Fruit fly (Drosophila melanogaster) whole organism, embryonic: Measurements from ENCODE around the gene ea.

Experiments used
- Antp ChIP-seq: fragments of 200-800 bp; sonication (Bioruptor generic); optimal IDR thresholded peaks from 3 replicates; lab custom pipeline; 2016; ENCODE audit warnings: missing biosample characterization, missing genetic modification characterization
- CG10209 ChIP-seq: fragments of 200-800 bp; sonication (Bioruptor generic); optimal IDR thresholded peaks from 3 replicates; lab custom pipeline; 2017; ENCODE audit warnings: missing biosample characterization, mild to moderate bottlenecking, missing genetic modification characterization, missing genetic modification reagents
- CG10654 ChIP-seq: fragments of 200-800 bp; sonication (Bioruptor generic); optimal IDR thresholded peaks from 2 replicates; lab custom pipeline; 2016; ENCODE audit warnings: missing biosample characterization, missing genetic modification characterization
- CG11504 ChIP-seq: fragments of 200-800 bp; sonication (Bioruptor generic); optimal IDR thresholded peaks from 3 replicates; lab custom pipeline; 2019; ENCODE audit warnings: missing biosample characterization, mild to moderate bottlenecking, missing genetic modification characterization, moderate library complexity
- CG12219 ChIP-seq: fragments of 200-800 bp; sonication (Bioruptor generic); optimal IDR thresholded peaks from 3 replicates; lab custom pipeline; 2018; ENCODE audit warnings: missing biosample characterization, mild to moderate bottlenecking, missing genetic modification characterization
- CG12391 ChIP-seq: fragments of 200-800 bp; sonication (Bioruptor generic); optimal IDR thresholded peaks from 3 replicates; lab custom pipeline; 2018; ENCODE audit warnings: missing biosample characterization, mild to moderate bottlenecking, missing genetic modification characterization, moderate library complexity
- CG12769 ChIP-seq: fragments of 200-800 bp; sonication (Bioruptor generic); optimal IDR thresholded peaks from 2 replicates; lab custom pipeline; 2019; ENCODE audit warnings: missing biosample characterization, mild to moderate bottlenecking, missing genetic modification characterization, moderate library complexity
- CG13123 ChIP-seq: fragments of 200-800 bp; sonication (Bioruptor generic); optimal IDR thresholded peaks from 2 replicates; lab custom pipeline; 2016; ENCODE audit warnings: missing biosample characterization, missing genetic modification characterization
- CG13424 ChIP-seq: fragments of 200-800 bp; sonication (Bioruptor generic); optimal IDR thresholded peaks from 2 replicates; lab custom pipeline; 2019; ENCODE audit warnings: missing biosample characterization, mild to moderate bottlenecking, missing genetic modification characterization, moderate library complexity
- CG1647 ChIP-seq: fragments of 200-800 bp; sonication (Bioruptor generic); optimal IDR thresholded peaks from 3 replicates; lab custom pipeline; 2016; ENCODE audit warnings: missing biosample characterization, missing genetic modification characterization
- CG16813 ChIP-seq: fragments of 200-800 bp; sonication (Bioruptor generic); IDR thresholded peaks from 3 replicates; pipeline ENCODE4 v1.3.6; 2022; ENCODE audit warnings: missing biosample characterization, missing genetic modification characterization; ENCODE audit not compliant: partially characterized antibody
- CG18011 ChIP-seq: fragments of 200-800 bp; sonication (Bioruptor generic); optimal IDR thresholded peaks from 2 replicates; lab custom pipeline; 2017; ENCODE audit warnings: missing biosample characterization, missing genetic modification characterization, mild to moderate bottlenecking, moderate library complexity, missing genotype
- CG2678 ChIP-seq: fragments of 200-800 bp; sonication (Bioruptor generic); optimal IDR thresholded peaks from 3 replicates; lab custom pipeline; 2019; ENCODE audit warnings: missing biosample characterization, mild to moderate bottlenecking, missing genetic modification characterization, moderate library complexity
- CG31365 ChIP-seq: fragments of 200-800 bp; sonication (Bioruptor generic); optimal IDR thresholded peaks from 2 replicates; lab custom pipeline; 2018; ENCODE audit warnings: missing biosample characterization, mild to moderate bottlenecking, missing genetic modification characterization
- CG33557 ChIP-seq: fragments of 200-800 bp; sonication (Bioruptor generic); optimal IDR thresholded peaks from 2 replicates; lab custom pipeline; 2019; ENCODE audit warnings: missing biosample characterization, mild to moderate bottlenecking, missing genetic modification characterization, moderate library complexity
- CG3847 ChIP-seq: fragments of 200-800 bp; sonication (Bioruptor generic); IDR thresholded peaks from 2 replicates; pipeline ENCODE4 v1.3.6; 2022; ENCODE audit warnings: missing biosample characterization, missing genetic modification characterization
- CG3995 ChIP-seq: fragments of 200-800 bp; sonication (Bioruptor generic); optimal IDR thresholded peaks from 3 replicates; lab custom pipeline; 2016; ENCODE audit warnings: missing biosample characterization, missing genetic modification characterization
- CG4360 ChIP-seq: fragments of 200-800 bp; sonication (Bioruptor generic); IDR thresholded peaks from 2 replicates; pipeline ENCODE4 v1.3.6; 2022; ENCODE audit warnings: missing biosample characterization, missing genetic modification characterization
- CG4854 ChIP-seq: fragments of 200-800 bp; sonication (Bioruptor generic); optimal IDR thresholded peaks from 2 replicates; lab custom pipeline; 2016; ENCODE audit warnings: missing biosample characterization, missing genetic modification characterization, inconsistent platforms
- CTCF ChIP-seq: fragments of 200-800 bp; sonication (Bioruptor generic); optimal IDR thresholded peaks from 2 replicates; lab custom pipeline; 2017; ENCODE audit warnings: missing biosample characterization, mild to moderate bottlenecking, missing genetic modification characterization, moderate library complexity
- D19B ChIP-seq: fragments of 200-800 bp; sonication (Bioruptor generic); optimal IDR thresholded peaks from 2 replicates; lab custom pipeline; 2017; ENCODE audit warnings: missing biosample characterization, mild to moderate bottlenecking, missing genetic modification characterization
- Dad ChIP-seq: fragments of 200-800 bp; sonication (Bioruptor generic); optimal IDR thresholded peaks from 3 replicates; lab custom pipeline; 2016; ENCODE audit warnings: missing biosample characterization, missing genetic modification characterization
- Dfd ChIP-seq, 2 experiments: fragments of >200 bp; optimal IDR thresholded peaks; 2 replicates each; lab custom pipeline; 2017; ENCODE audit warnings: missing biosample characterization in 2 of 2, missing genetic modification characterization in 2 of 2
- Dip2 ChIP-seq: fragments of 200-800 bp; sonication (Bioruptor generic); IDR thresholded peaks from 2 replicates; pipeline ENCODE4 v1.3.6; 2022; ENCODE audit warnings: missing biosample characterization, missing genetic modification characterization
- ERR ChIP-seq: fragments of 200-800 bp; sonication (Bioruptor generic); optimal IDR thresholded peaks from 2 replicates; lab custom pipeline; 2016; ENCODE audit warnings: missing biosample characterization, missing genetic modification characterization
- H15 ChIP-seq: fragments of 200-800 bp; sonication (Bioruptor generic); IDR thresholded peaks from 3 replicates; pipeline ENCODE4 v1.3.6; 2022; ENCODE audit warnings: missing biosample characterization, missing genetic modification characterization
- HLH3B ChIP-seq: fragments of 200-800 bp; sonication (Bioruptor generic); IDR thresholded peaks from 2 replicates; pipeline ENCODE4 v1.3.6; 2022; ENCODE audit warnings: missing biosample characterization, missing genetic modification characterization
- Meics ChIP-seq: fragments of 200-800 bp; sonication (Bioruptor generic); optimal IDR thresholded peaks from 2 replicates; lab custom pipeline; 2017; ENCODE audit warnings: missing biosample characterization, mild to moderate bottlenecking, missing genetic modification characterization
- Optix ChIP-seq: fragments of 200-800 bp; sonication (Bioruptor generic); IDR thresholded peaks from 3 replicates; pipeline ENCODE4 v1.3.6; 2022; ENCODE audit warnings: missing biosample characterization, missing genetic modification characterization
- Pdp1 ChIP-seq, 2 experiments: fragments of 200-800 bp; sonication (Bioruptor generic); optimal IDR thresholded peaks; 3 replicates each; lab custom pipeline; 2016; ENCODE audit warnings: missing biosample characterization in 2 of 2, missing genetic modification characterization in 2 of 2, mild to moderate bottlenecking in 1 of 2, moderate library complexity in 1 of 2
- Sin3A ChIP-seq: fragments of >200 bp; optimal IDR thresholded peaks from 2 replicates; lab custom pipeline; 2018
- Xbp1 ChIP-seq: fragments of 200-800 bp; sonication (Bioruptor generic); optimal IDR thresholded peaks from 3 replicates; lab custom pipeline; 2016; ENCODE audit warnings: missing biosample characterization, mild to moderate bottlenecking, missing genetic modification characterization
- bbx ChIP-seq: fragments of 200-800 bp; sonication (Bioruptor generic); IDR thresholded peaks from 2 replicates; pipeline ENCODE4 v1.3.6; 2022; ENCODE audit warnings: missing biosample characterization, missing genetic modification characterization; ENCODE audit not compliant: partially characterized antibody
- bcd ChIP-seq: fragments of 200-800 bp; sonication (Bioruptor generic); optimal IDR thresholded peaks from 2 replicates; lab custom pipeline; 2017; ENCODE audit warnings: missing biosample characterization, mild to moderate bottlenecking, missing genetic modification characterization
- bowl ChIP-seq: fragments of 200-800 bp; sonication (Bioruptor generic); IDR thresholded peaks from 2 replicates; pipeline ENCODE4 v1.3.6; 2022; ENCODE audit warnings: missing biosample characterization, missing genetic modification characterization
- bsh ChIP-seq, 2 experiments: fragments of 200-800 bp; sonication (Bioruptor generic); optimal IDR thresholded peaks; 2 replicates each; lab custom pipeline; 2017 to 2018; ENCODE audit warnings: mild to moderate bottlenecking in 2 of 2, missing biosample characterization in 2 of 2, missing genetic modification characterization in 2 of 2, moderate library complexity in 1 of 2
- crc ChIP-seq: fragments of 200-800 bp; sonication (Bioruptor generic); optimal IDR thresholded peaks from 2 replicates; lab custom pipeline; 2016; ENCODE audit warnings: missing biosample characterization, missing genetic modification characterization
- dpn ChIP-seq, 2 experiments: fragments of 200-800 bp; sonication (Bioruptor generic); optimal IDR thresholded peaks; 3 replicates each; lab custom pipeline; 2016; ENCODE audit warnings: missing biosample characterization in 2 of 2, missing genetic modification characterization in 2 of 2
- ham ChIP-seq: fragments of 200-800 bp; sonication (Bioruptor generic); IDR thresholded peaks from 2 replicates; pipeline ENCODE4 v1.3.6; 2022; ENCODE audit warnings: missing biosample characterization, missing genetic modification characterization
- kni ChIP-seq: fragments of 200-800 bp; sonication (Bioruptor generic); optimal IDR thresholded peaks from 3 replicates; lab custom pipeline; 2017; ENCODE audit warnings: mild to moderate bottlenecking, missing biosample characterization, missing genetic modification reagents, missing genetic modification characterization
- lbe ChIP-seq: fragments of 200-800 bp; sonication (Bioruptor generic); optimal IDR thresholded peaks from 2 replicates; lab custom pipeline; 2016; ENCODE audit warnings: missing biosample characterization, mild to moderate bottlenecking, missing genetic modification characterization
- mirr ChIP-seq: fragments of 200-800 bp; sonication (Bioruptor generic); optimal IDR thresholded peaks from 3 replicates; lab custom pipeline; 2018; ENCODE audit warnings: missing biosample characterization, mild to moderate bottlenecking, missing genetic modification characterization
- nmo ChIP-seq: fragments of 200-800 bp; sonication (Bioruptor generic); optimal IDR thresholded peaks from 2 replicates; lab custom pipeline; 2018; ENCODE audit warnings: missing biosample characterization, mild to moderate bottlenecking, missing genetic modification characterization, moderate library complexity
- org-1 ChIP-seq: fragments of 200-800 bp; sonication (Bioruptor generic); optimal IDR thresholded peaks from 2 replicates; lab custom pipeline; 2017; ENCODE audit warnings: missing biosample characterization, missing genetic modification characterization
- pum ChIP-seq: fragments of 200-800 bp; sonication (Bioruptor generic); optimal IDR thresholded peaks from 2 replicates; lab custom pipeline; 2016; ENCODE audit warnings: missing biosample characterization, missing genetic modification characterization
- tap ChIP-seq: fragments of 200-800 bp; optimal IDR thresholded peaks from 3 replicates; lab custom pipeline; 2019; ENCODE audit warnings: missing biosample characterization, mild to moderate bottlenecking, missing genetic modification characterization, moderate library complexity
- tin ChIP-seq: fragments of 200-800 bp; sonication (Bioruptor generic); optimal IDR thresholded peaks from 3 replicates; lab custom pipeline; 2016; ENCODE audit warnings: missing biosample characterization, missing genetic modification characterization
- vnd ChIP-seq: fragments of 200-800 bp; sonication (Bioruptor generic); IDR thresholded peaks from 3 replicates; pipeline ENCODE4 v1.3.6; 2022; ENCODE audit warnings: missing biosample characterization, missing genetic modification characterization; ENCODE audit not compliant: partially characterized antibody
- zf30C ChIP-seq: fragments of 200-800 bp; sonication (Bioruptor generic); optimal IDR thresholded peaks from 3 replicates; lab custom pipeline; 2018; ENCODE audit warnings: missing biosample characterization, mild to moderate bottlenecking, missing genetic modification characterization

Gene ea

dm6 chr3R:15319912-15320746, 8.4 kb upstream of the ea start, which contains the start of the genes CG6276 and CG44040 (continued):
- TF ChIP-seq ERR (GFP tag; lab: Kevin White, UChicago) (no peak), CG3995 (GFP tag; lab: Kevin White, UChicago) (peak; percentile 46), lbe (GFP tag; lab: Kevin White, UChicago) (peak; percentile 63), ham (GFP tag; lab: Robert Waterston, UW) (no peak), CG4854 (GFP tag; lab: Kevin White, UChicago) (peak; percentile 25), D19B (peak; percentile 4), CG12219 (GFP tag; lab: Kevin White, UChicago) (peak; percentile 22), CG11504 (tag; lab: Kevin White, UChicago) (peak; percentile 64), CG31365 (tag; lab: Kevin White, UChicago) (peak; percentile 17), CG2678 (peak; percentile 65), crc (GFP tag; lab: Kevin White, UChicago) (peak; percentile 22), Dad (GFP tag; lab: Kevin White, UChicago) (peak; percentile 60), Optix (GFP tag; lab: Robert Waterston, UW) (0 out of 3 replicates have a peak, but pooled peaks have one; percentile 27), CG12769 (tag; lab: Kevin White, UChicago) (peak; percentile 71), nmo (peak; percentile 34), CTCF (GFP tag; lab: Kevin White, UChicago) (no peak), tin (GFP tag; lab: Kevin White, UChicago) (no peak), CG10654 (GFP tag; lab: Kevin White, UChicago) (peak; percentile 23), Dfd (GFP tag; optimal IDR thresholded peaks at IDR 0.05; lab: Kevin White, UChicago) (no peak), kni (no peak), org-1 (GFP tag; lab: Kevin White, UChicago) (peak; percentile 13), Pdp1 (GFP tag; optimal IDR thresholded peaks at IDR 0.05; lab: Kevin White, UChicago) (peak; percentile 34 to 48), HLH3B (GFP tag; lab: Robert Waterston, UW) (0 out of 2 replicates have a peak, but pooled peaks have one; percentile 23), CG3847 (GFP tag; lab: Robert Waterston, UW) (no peak), Sin3A (lab: Kevin White, UChicago) (peak; percentile 8), bbx (no peak), CG18011 (GFP tag; lab: Kevin White, UChicago) (no peak), CG13424 (peak; percentile 55), CG16813 (GFP tag; lab: Robert Waterston, UW) (no peak), CG12391 (tag; lab: Kevin White, UChicago) (peak; percentile 49), bsh (GFP tag; optimal IDR thresholded peaks at IDR 0.05; lab: Kevin White, UChicago) (peak in 1 of 2 experiments; percentile 58), bowl (no peak), pum (GFP tag; lab: Kevin White, UChicago) (peak; percentile 33), vnd (GFP tag; lab: Robert Waterston, UW) (no peak), tap (peak; percentile 9), bcd (GFP tag; lab: Kevin White, UChicago) (peak; percentile 48), mirr (GFP tag; lab: Kevin White, UChicago) (no peak), Antp (GFP tag; lab: Kevin White, UChicago) (peak; percentile 32), H15 (GFP tag; lab: Robert Waterston, UW) (0 out of 3 replicates have a peak, but pooled peaks have one; percentile 41), zf30C (no peak), Dip2 (no peak), Meics (GFP tag; lab: Kevin White, UChicago) (peak; percentile 72), CG33557 (GFP tag; lab: Kevin White, UChicago) (no peak), CG10209 (GFP tag; lab: Kevin White, UChicago) (peak; percentile 43), CG13123 (GFP tag; lab: Kevin White, UChicago) (no peak), dpn (GFP tag; optimal IDR thresholded peaks at IDR 0.05; lab: Kevin White, UChicago) (peak; percentile 43 to 44), CG4360 (GFP tag; lab: Robert Waterston, UW) (no peak), Xbp1 (GFP tag; lab: Kevin White, UChicago) (peak; percentile 35), CG1647 (GFP tag; lab: Kevin White, UChicago) (no peak)
